Worm (Caenorhabditis elegans) whole organism, L4 larva: Measurements from ENCODE around the gene mspn-1.

Experiments used
- D1046.2 ChIP-seq: fragments of 200-800 bp; sonication (Bioruptor generic); IDR thresholded peaks from 2 replicates; pipeline ENCODE4 v1.3.6; 2022; ENCODE audit warnings: missing genetic modification characterization, missing compliant biosample characterization
- F10B5.3 ChIP-seq: sonication (generic microtip); optimal IDR thresholded peaks from 2 replicates; lab custom pipeline; 2016; ENCODE audit warnings: mild to moderate bottlenecking, missing genetic modification characterization, missing compliant biosample characterization
- F37D6.2 ChIP-seq: sonication (generic microtip); optimal IDR thresholded peaks from 2 replicates; lab custom pipeline; 2016; ENCODE audit warnings: mild to moderate bottlenecking, missing genetic modification characterization, missing compliant biosample characterization
- F49E8.2 ChIP-seq: sonication (generic microtip); optimal IDR thresholded peaks from 2 replicates; lab custom pipeline; 2016; ENCODE audit warnings: missing compliant biosample characterization, mild to moderate bottlenecking, missing genetic modification characterization, borderline replicate concordance
- T26A8.4 ChIP-seq: fragments of 200-800 bp; sonication (Bioruptor generic); IDR thresholded peaks from 2 replicates; pipeline ENCODE4 v1.3.6; 2022; ENCODE audit warnings: missing genetic modification characterization, missing compliant biosample characterization
- Y105C5A.15 ChIP-seq: fragments of 200-800 bp; sonication (Bioruptor generic); IDR thresholded peaks from 2 replicates; pipeline ENCODE4 v1.3.6; 2022; ENCODE audit warnings: missing genetic modification characterization, missing compliant biosample characterization
- Y5F2A.4 ChIP-seq: fragments of 200-800 bp; sonication (Bioruptor generic); optimal IDR thresholded peaks from 2 replicates; lab custom pipeline; 2018; ENCODE audit warnings: mild to moderate bottlenecking, missing genetic modification characterization, missing compliant biosample characterization
- ZK546.5 ChIP-seq, 2 experiments: sonication (generic microtip); optimal IDR thresholded peaks; 2 replicates each; lab custom pipeline; 2017; ENCODE audit warnings: missing biosample characterization in 2 of 2, missing genetic modification characterization in 2 of 2
- aha-1 ChIP-seq: fragments of 150-350 bp; peaks from one replicate; lab custom pipeline; 2014; ENCODE audit warnings: missing biosample characterization, missing genetic modification characterization
- ama-1 ChIP-seq: fragments of 150-350 bp; optimal IDR thresholded peaks from 2 replicates; lab custom pipeline; 2014; ENCODE audit warnings: inconsistent platforms, mixed read lengths
- attf-4 ChIP-seq: sonication (generic microtip); optimal IDR thresholded peaks from 3 replicates; lab custom pipeline; 2017; ENCODE audit warnings: missing biosample characterization, missing genetic modification characterization
- ceh-62 ChIP-seq: sonication (generic microtip); optimal IDR thresholded peaks from 2 replicates; lab custom pipeline; 2017; ENCODE audit warnings: missing biosample characterization, missing genetic modification characterization
- ceh-82 ChIP-seq: sonication (generic microtip); optimal IDR thresholded peaks from 2 replicates; lab custom pipeline; 2017; ENCODE audit warnings: missing biosample characterization, missing genetic modification characterization
- cey-2 ChIP-seq: sonication (generic microtip); optimal IDR thresholded peaks from 3 replicates; lab custom pipeline; 2017; ENCODE audit warnings: missing genetic modification characterization, mild to moderate bottlenecking, missing compliant biosample characterization, antibody characterized with exemption, borderline replicate concordance; ENCODE audit not compliant: insufficient read depth
- ctbp-1 ChIP-seq: fragments of 200-800 bp; sonication (Bioruptor generic); IDR thresholded peaks from 2 replicates; pipeline ENCODE4 v1.3.6; 2022; ENCODE audit warnings: missing genetic modification reagents, missing genetic modification characterization, missing compliant biosample characterization
- daf-19 ChIP-seq: fragments of 200-800 bp; sonication (Bioruptor generic); conservative IDR thresholded peaks from 2 replicates; pipeline ENCODE4 v1.3.6; 2022; ENCODE audit warnings: missing genetic modification characterization, missing compliant biosample characterization
- daf-8 ChIP-seq: fragments of 200-800 bp; sonication (Bioruptor generic); IDR thresholded peaks from 2 replicates; pipeline ENCODE4 v1.3.6; 2022; ENCODE audit warnings: missing genetic modification characterization, missing compliant biosample characterization
- dmd-6 ChIP-seq: fragments of 200-800 bp; sonication (Bioruptor generic); IDR thresholded peaks from 2 replicates; pipeline ENCODE4 v1.3.6; 2022; ENCODE audit warnings: missing genetic modification reagents, missing genetic modification characterization, missing compliant biosample characterization
- dmd-9 ChIP-seq: fragments of 200-800 bp; sonication (Bioruptor generic); IDR thresholded peaks from 2 replicates; pipeline ENCODE4 v1.3.6; 2022; ENCODE audit warnings: missing genetic modification reagents, missing genetic modification characterization, missing compliant biosample characterization
- dve-1 ChIP-seq: sonication (generic microtip); optimal IDR thresholded peaks from 2 replicates; lab custom pipeline; 2017; ENCODE audit warnings: antibody characterized with exemption, mild to moderate bottlenecking, missing genetic modification characterization, missing compliant biosample characterization; ENCODE audit not compliant: insufficient read depth
- egl-43 ChIP-seq: fragments of 200-800 bp; sonication (Bioruptor generic); IDR thresholded peaks from 2 replicates; pipeline ENCODE4 v1.3.6; 2022; ENCODE audit warnings: missing genetic modification reagents, missing genetic modification characterization, missing compliant biosample characterization
- gei-8 ChIP-seq: fragments of 200-800 bp; sonication (Bioruptor generic); optimal IDR thresholded peaks from 2 replicates; lab custom pipeline; 2018; ENCODE audit warnings: mild to moderate bottlenecking, missing genetic modification characterization, missing compliant biosample characterization
- hif-1 ChIP-seq, 2 experiments: sonication (generic microtip); optimal IDR thresholded peaks; 2 replicates each; lab custom pipeline; 2016 to 2017; ENCODE audit warnings: missing compliant biosample characterization in 2 of 2, missing genetic modification characterization in 2 of 2, missing genetic modification reagents in 2 of 2, missing genotype in 2 of 2, mild to moderate bottlenecking in 1 of 2
- hlh-11 ChIP-seq: fragments of 200-800 bp; sonication (Bioruptor generic); optimal IDR thresholded peaks from 2 replicates; lab custom pipeline; 2018; ENCODE audit warnings: mild to moderate bottlenecking, missing genetic modification characterization, missing compliant biosample characterization
- hlh-30 ChIP-seq: sonication (generic microtip); optimal IDR thresholded peaks from 2 replicates; lab custom pipeline; 2017; ENCODE audit warnings: antibody characterized with exemption, mild to moderate bottlenecking, missing genetic modification characterization, missing compliant biosample characterization; ENCODE audit not compliant: insufficient read depth
- jun-1 ChIP-seq: fragments of 150-350 bp; optimal IDR thresholded peaks from 2 replicates; lab custom pipeline; 2014; ENCODE audit warnings: missing biosample characterization, missing genetic modification reagents, missing genetic modification characterization
- lin-1 ChIP-seq: fragments of 200-800 bp; sonication (Bioruptor generic); IDR thresholded peaks from 2 replicates; pipeline ENCODE4 v1.3.6; 2022; ENCODE audit warnings: missing genetic modification reagents, missing genetic modification characterization, missing compliant biosample characterization
- lin-13 ChIP-seq: fragments of 150-350 bp; optimal IDR thresholded peaks from 2 replicates; lab custom pipeline; 2014; ENCODE audit warnings: missing biosample characterization, missing genetic modification reagents, missing genetic modification characterization
- lin-15B ChIP-seq: fragments of 150-350 bp; sonication (generic microtip); optimal IDR thresholded peaks from 3 replicates; lab custom pipeline; 2014; ENCODE audit warnings: missing biosample characterization, missing genetic modification characterization
- lin-39 ChIP-seq: fragments of 150-350 bp; optimal IDR thresholded peaks from 2 replicates; lab custom pipeline; 2014; ENCODE audit warnings: missing biosample characterization, missing genetic modification reagents, missing genetic modification characterization
- mep-1 ChIP-seq: fragments of 150-350 bp; sonication (generic microtip); optimal IDR thresholded peaks from 3 replicates; lab custom pipeline; 2014; ENCODE audit warnings: missing biosample characterization, missing genetic modification characterization
- mes-2 ChIP-seq: sonication (generic microtip); optimal IDR thresholded peaks from 2 replicates; lab custom pipeline; 2016; ENCODE audit warnings: missing genotype, mild to moderate bottlenecking, missing genetic modification characterization, missing compliant biosample characterization; ENCODE audit not compliant: poor library complexity, severe bottlenecking
- mxl-2 ChIP-seq: fragments of 200-800 bp; sonication (Bioruptor generic); conservative IDR thresholded peaks from 2 replicates; pipeline ENCODE4 v1.3.6; 2022; ENCODE audit warnings: missing genetic modification reagents, missing genetic modification characterization, missing compliant biosample characterization
- mxl-3 ChIP-seq: fragments of 200-800 bp; sonication (Bioruptor generic); optimal IDR thresholded peaks from 2 replicates; lab custom pipeline; 2018; ENCODE audit warnings: mild to moderate bottlenecking, missing genetic modification characterization, missing compliant biosample characterization
- nhr-10 ChIP-seq: fragments of 150-350 bp; optimal IDR thresholded peaks from 2 replicates; lab custom pipeline; 2014; ENCODE audit warnings: missing biosample characterization, missing genetic modification characterization
- nhr-111 ChIP-seq: fragments of 200-800 bp; sonication (Bioruptor generic); optimal IDR thresholded peaks from 2 replicates; lab custom pipeline; 2018; ENCODE audit warnings: mild to moderate bottlenecking, missing genetic modification characterization, missing compliant biosample characterization
- nhr-237 ChIP-seq: sonication (generic microtip); optimal IDR thresholded peaks from 2 replicates; lab custom pipeline; 2017; ENCODE audit warnings: missing biosample characterization, missing genetic modification characterization
- nhr-25 ChIP-seq: sonication (generic microtip); optimal IDR thresholded peaks from 2 replicates; lab custom pipeline; 2017; ENCODE audit warnings: missing genetic modification characterization, mild to moderate bottlenecking, missing compliant biosample characterization, antibody characterized with exemption, moderate library complexity, borderline replicate concordance; ENCODE audit not compliant: insufficient read depth
- nhr-28 ChIP-seq: fragments of 150-350 bp; optimal IDR thresholded peaks from 2 replicates; lab custom pipeline; 2014; ENCODE audit warnings: missing biosample characterization, missing genetic modification characterization
- nhr-6 ChIP-seq: fragments of 150-350 bp; optimal IDR thresholded peaks from 2 replicates; lab custom pipeline; 2014; ENCODE audit warnings: missing biosample characterization, missing genetic modification characterization
- php-3 ChIP-seq: fragments of 200-800 bp; sonication (Bioruptor generic); IDR thresholded peaks from 2 replicates; pipeline ENCODE4 v1.3.6; 2022; ENCODE audit warnings: missing genetic modification reagents, missing genetic modification characterization, missing compliant biosample characterization
- rbr-2 ChIP-seq: sonication (generic microtip); optimal IDR thresholded peaks from 2 replicates; lab custom pipeline; 2016; ENCODE audit warnings: missing genotype, missing genetic modification characterization, missing compliant biosample characterization
- set-16 ChIP-seq: fragments of 200-800 bp; sonication (Bioruptor generic); IDR thresholded peaks from 2 replicates; pipeline ENCODE4 v1.3.6; 2022; ENCODE audit warnings: missing genetic modification reagents, missing genetic modification characterization, missing compliant biosample characterization
- skn-1 ChIP-seq: fragments of 150-350 bp; optimal IDR thresholded peaks from 2 replicates; lab custom pipeline; 2014; ENCODE audit warnings: missing biosample characterization, missing genetic modification characterization
- snpc-1.2 ChIP-seq: fragments of 200-800 bp; sonication (Bioruptor generic); IDR thresholded peaks from 2 replicates; pipeline ENCODE4 v1.3.6; 2022; ENCODE audit warnings: missing genetic modification reagents, missing genetic modification characterization, missing compliant biosample characterization
- spr-3 ChIP-seq: fragments of 200-800 bp; sonication (Bioruptor generic); optimal IDR thresholded peaks from 2 replicates; lab custom pipeline; 2018; ENCODE audit warnings: mild to moderate bottlenecking, missing genetic modification characterization, missing compliant biosample characterization
- tag-97 ChIP-seq: fragments of 200-800 bp; sonication (Bioruptor generic); IDR thresholded peaks from 2 replicates; pipeline ENCODE4 v1.3.6; 2022; ENCODE audit warnings: missing genetic modification characterization, missing compliant biosample characterization
- unc-62 ChIP-seq, 3 experiments: fragments of 150-350 bp in 1 of 3; sonication (generic microtip); optimal IDR thresholded peaks in 2 of 3; peaks in 1 of 3; 1 replicate in 1 of 3; 2 replicates in 2 of 3; lab custom pipeline; 2014 to 2017; ENCODE audit warnings: missing biosample characterization in 3 of 3, missing genetic modification characterization in 3 of 3, missing genetic modification reagents in 3 of 3, missing genotype in 1 of 3
- zag-1 ChIP-seq: fragments of 150-350 bp; optimal IDR thresholded peaks from 2 replicates; lab custom pipeline; 2014; ENCODE audit warnings: missing biosample characterization, missing genetic modification characterization
- zfp-3 ChIP-seq: fragments of 200-800 bp; sonication (Bioruptor generic); conservative IDR thresholded peaks from 2 replicates; pipeline ENCODE4 v1.3.6; 2022; ENCODE audit warnings: missing genetic modification reagents, missing genetic modification characterization, missing compliant biosample characterization
- zip-2 ChIP-seq: fragments of 150-350 bp; optimal IDR thresholded peaks from 2 replicates; lab custom pipeline; 2014; ENCODE audit warnings: missing biosample characterization, missing genetic modification characterization

The mspn-1 gene

DNA sequence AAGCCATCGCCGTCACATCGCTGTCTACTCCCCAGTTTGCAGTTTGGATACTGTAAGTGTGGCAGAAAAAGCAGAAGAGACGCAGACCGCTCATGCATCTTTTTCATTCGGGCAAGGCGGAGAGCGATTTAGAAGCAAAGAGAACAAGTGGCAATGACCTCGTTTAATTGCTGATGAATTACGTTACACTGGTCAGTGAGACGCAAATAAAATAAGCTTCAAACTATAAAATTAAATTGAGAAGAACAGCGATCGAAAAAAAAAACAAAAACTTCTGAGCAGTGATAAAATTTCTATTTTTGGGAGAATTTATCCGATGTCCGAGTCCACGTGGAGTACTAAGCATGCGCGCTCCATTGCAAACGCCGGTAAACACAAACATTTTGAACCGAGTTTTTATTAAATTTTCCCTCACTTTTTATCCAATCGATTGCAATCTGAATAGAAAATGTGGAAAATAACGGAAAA lies 44.4 kb downstream of the mspn-1 start, which contains the start of gene C24F3.2 (continued):
- no peak for TF ChIP-seq F37D6.2 (tag; lab: Kevin White, UChicago)
- TF ChIP-seq nhr-25, result peak; percentile 58
- TF ChIP-seq zip-2 (tag; lab: Kevin White, UChicago), result no peak
- no peak for TF ChIP-seq dve-1 (tag; lab: Kevin White, UChicago)
- peak in 1 of 2 experiments; percentile 98 for TF ChIP-seq unc-62 (GFP tag; optimal IDR thresholded peaks at IDR 0.05 in 1 of 2; lab: Kevin White, UChicago)
- TF ChIP-seq unc-62 (tag; optimal IDR thresholded peaks at IDR 0.05; lab: Kevin White, UChicago), result no peak
- no peak for TF ChIP-seq ceh-82 (tag; lab: Kevin White, UChicago)
- TF ChIP-seq spr-3 (GFP tag; lab: Kevin White, UChicago), result no peak
- peak; percentile 81 for TF ChIP-seq hlh-11 (tag; lab: Kevin White, UChicago)
- TF ChIP-seq mep-1, result no peak
- no peak for TF ChIP-seq ama-1 (lab: Kevin White, UChicago)
- TF ChIP-seq nhr-237 (tag; lab: Kevin White, UChicago), result no peak
- peak; percentile 48; the same call in 1 of the 2 replicates for TF ChIP-seq dmd-6 (GFP tag; lab: Robert Waterston, UW)
- no peak for TF ChIP-seq cey-2 (tag; lab: Kevin White, UChicago)
- no peak for TF ChIP-seq lin-39 (tag; lab: Kevin White, UChicago)
- no peak for TF ChIP-seq jun-1 (tag; lab: Kevin White, UChicago)
- TF ChIP-seq nhr-10, result no peak
- no peak for TF ChIP-seq daf-19 (GFP tag; lab: Robert Waterston, UW)
- TF ChIP-seq ceh-62 (tag; lab: Kevin White, UChicago), result no peak
- no peak for TF ChIP-seq gei-8 (GFP tag; lab: Kevin White, UChicago)
- no peak for TF ChIP-seq lin-1 (GFP tag; lab: Robert Waterston, UW)
- 0 out of 2 replicates have a peak, but pooled peaks have one; percentile 20 for TF ChIP-seq php-3
- TF ChIP-seq ctbp-1 (GFP tag; lab: Robert Waterston, UW), result no peak
- no peak for TF ChIP-seq Y5F2A.4 (GFP tag; lab: Kevin White, UChicago)
- TF ChIP-seq zfp-3 (GFP tag; lab: Robert Waterston, UW), result no peak
- no peak for TF ChIP-seq mxl-2 (GFP tag; lab: Robert Waterston, UW)
- peak; percentile 7 for TF ChIP-seq nhr-6 (tag; lab: Kevin White, UChicago)
- no peak for TF ChIP-seq lin-15B (tag; lab: Kevin White, UChicago)
- TF ChIP-seq set-16 (GFP tag; lab: Robert Waterston, UW), result no peak
- peak; percentile 57 for TF ChIP-seq nhr-28 (tag; lab: Kevin White, UChicago)
- no peak for TF ChIP-seq Y105C5A.15 (GFP tag; lab: Robert Waterston, UW)
- TF ChIP-seq egl-43, result no peak
- no peak for TF ChIP-seq snpc-1.2
- no peak for TF ChIP-seq hif-1 (tag; optimal IDR thresholded peaks at IDR 0.05; lab: Kevin White, UChicago)
- no peak for TF ChIP-seq F49E8.2
- TF ChIP-seq nhr-111, result no peak
- peak; percentile 52 for TF ChIP-seq rbr-2 (tag; lab: Kevin White, UChicago)
- TF ChIP-seq ZK546.5 (tag; optimal IDR thresholded peaks at IDR 0.05; lab: Kevin White, UChicago), result no peak
- no peak for TF ChIP-seq T26A8.4 (GFP tag; lab: Robert Waterston, UW)
- TF ChIP-seq zag-1 (tag; lab: Kevin White, UChicago), result no peak
- peak; percentile 95 for TF ChIP-seq aha-1 (tag; lab: Kevin White, UChicago)
- no peak for TF ChIP-seq tag-97 (GFP tag; lab: Robert Waterston, UW)
- TF ChIP-seq D1046.2, result no peak
- no peak for TF ChIP-seq dmd-9 (GFP tag; lab: Robert Waterston, UW)
- no peak for TF ChIP-seq attf-4 (tag; lab: Kevin White, UChicago)
- TF ChIP-seq mes-2 (tag; lab: Kevin White, UChicago), result peak; percentile 57
- peak; percentile 58 for TF ChIP-seq hlh-30
- TF ChIP-seq F10B5.3, result no peak
- TF ChIP-seq lin-13 (GFP tag; lab: Kevin White, UChicago), result no peak
- no peak for TF ChIP-seq skn-1 (tag; lab: Kevin White, UChicago)
- no peak for TF ChIP-seq daf-8
- peak; percentile 88 for TF ChIP-seq mxl-3
